Worm (Caenorhabditis elegans) whole organism, L4/young adult: ENCODE results near the gene pan-1.

ENCODE experiments used
- W03F9.2 ChIP-seq: fragments of 150-350 bp; optimal IDR thresholded peaks from 2 replicates; lab custom pipeline; 2014; ENCODE audit warnings: missing biosample characterization, missing genetic modification characterization
- dao-5 ChIP-seq: sonication (generic microtip); optimal IDR thresholded peaks from 2 replicates; lab custom pipeline; 2016; ENCODE audit warnings: missing genotype, missing genetic modification characterization, moderate library complexity, missing compliant biosample characterization
- him-1 ChIP-seq: sonication (generic microtip); optimal IDR thresholded peaks from 2 replicates; lab custom pipeline; 2016; ENCODE audit warnings: missing genotype, missing genetic modification reagents, missing genetic modification characterization, missing compliant biosample characterization

DNA sequence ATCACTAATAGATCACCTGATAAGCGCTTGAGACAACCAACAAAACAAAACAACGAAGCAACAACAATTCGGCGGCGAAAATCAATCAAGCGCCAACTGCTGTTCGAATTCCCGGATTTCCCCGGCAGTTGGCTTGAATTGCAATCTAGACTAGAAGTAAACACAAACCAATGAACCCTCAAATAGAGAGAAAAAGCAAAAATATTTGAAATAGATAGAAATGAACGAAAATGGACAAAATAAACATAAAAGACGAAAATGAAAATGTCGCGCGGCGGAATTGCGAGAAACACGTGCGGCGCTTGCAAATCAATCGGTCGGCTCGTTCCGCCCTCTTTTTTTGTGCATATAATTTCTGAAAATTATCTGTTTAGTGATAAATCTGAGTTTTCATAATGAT lies 5.9 kb downstream of the pan-1 start, which contains the start of gene idhg-1:
- TF ChIP-seq him-1 (tag; lab: Kevin White, UChicago), result peak; percentile 66
- peak; percentile 80 for TF ChIP-seq W03F9.2 (tag; lab: Kevin White, UChicago)
- TF ChIP-seq dao-5 (tag; lab: Kevin White, UChicago), result peak; percentile 54
